Worm (Caenorhabditis elegans) whole organism, L4/young adult: ENCODE measurements around the gene swt-5.

Source experiments
- W03F9.2 ChIP-seq: fragments of 150-350 bp; optimal IDR thresholded peaks from 2 replicates; lab custom pipeline; 2014; ENCODE audit warnings: missing biosample characterization, missing genetic modification characterization
- dao-5 ChIP-seq: sonication (generic microtip); optimal IDR thresholded peaks from 2 replicates; lab custom pipeline; 2016; ENCODE audit warnings: missing genotype, missing genetic modification characterization, moderate library complexity, missing compliant biosample characterization
- him-1 ChIP-seq: sonication (generic microtip); optimal IDR thresholded peaks from 2 replicates; lab custom pipeline; 2016; ENCODE audit warnings: missing genotype, missing genetic modification reagents, missing genetic modification characterization, missing compliant biosample characterization

DNA sequence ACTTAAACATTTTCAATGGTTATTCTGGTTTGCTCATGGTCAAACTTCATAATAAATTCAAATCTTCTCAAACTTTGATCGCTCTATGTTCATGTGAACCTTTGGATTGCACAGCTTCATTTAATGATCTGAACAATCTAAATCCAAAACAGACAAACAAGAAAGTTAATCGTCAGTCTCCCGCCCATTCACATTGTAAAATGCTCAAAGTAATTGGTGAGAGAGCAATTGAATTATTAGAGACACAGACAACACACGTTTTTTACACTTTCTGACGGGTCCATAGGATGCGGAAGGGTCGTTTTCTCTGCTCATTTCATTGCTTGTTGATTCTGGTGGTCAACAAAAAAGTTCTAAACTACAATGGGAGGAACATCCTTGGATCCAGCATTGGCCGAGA is 4.5 kb upstream of the swt-5 start, which contains the start of gene gsnl-1:
- TF ChIP-seq him-1 (tag; lab: Kevin White, UChicago) (no peak), W03F9.2 (no peak), dao-5 (tag; lab: Kevin White, UChicago) (no peak)
